Fruit fly (Drosophila melanogaster): ENCODE data around the gene eIF2beta.

The eIF2beta gene

dm6 chr3L:12507571-12507970, 19.0 kb downstream of the eIF2beta start, which contains the start of gene CG10654 (continued):
- TF ChIP-seq chif (GFP tag; optimal IDR thresholded peaks at IDR 0.05) = no peak
- no peak for TF ChIP-seq Poxn (GFP tag; IDR thresholded peaks at IDR 0.05)
- no peak for TF ChIP-seq CG2129 (GFP tag; IDR thresholded peaks at IDR 0.05; ENCODE audit: partially characterized antibody)
- no peak for TF ChIP-seq kni (GFP tag; optimal IDR thresholded peaks at IDR 0.05)
- no peak for TF ChIP-seq stc (GFP tag; IDR thresholded peaks at IDR 0.05)
- TF ChIP-seq CG15601 (tag; optimal IDR thresholded peaks at IDR 0.05) = no peak
- TF ChIP-seq CG34376 (GFP tag; optimal IDR thresholded peaks at IDR 0.05) = peak; percentile 45
- TF ChIP-seq CG3847 (GFP tag; IDR thresholded peaks at IDR 0.05) = no peak
- no peak for TF ChIP-seq E2f1 (GFP tag; IDR thresholded peaks at IDR 0.05)
- TF ChIP-seq oc (tag; optimal IDR thresholded peaks at IDR 0.05) = no peak
- TF ChIP-seq CG16815 (GFP tag; optimal IDR thresholded peaks at IDR 0.05) = no peak
- TF ChIP-seq Med (GFP tag) = peak; percentile 70
- no peak for TF ChIP-seq CG14860 (GFP tag; IDR thresholded peaks at IDR 0.05; ENCODE audit: partially characterized antibody)
- no peak for TF ChIP-seq dan (GFP tag; IDR thresholded peaks at IDR 0.05)
- TF ChIP-seq CG17186 (GFP tag; optimal IDR thresholded peaks at IDR 0.05) = no peak
- TF ChIP-seq CG10979 (tag; optimal IDR thresholded peaks at IDR 0.05) = no peak
- no peak for TF ChIP-seq CG3281 (GFP tag; optimal IDR thresholded peaks at IDR 0.05)
- TF ChIP-seq CG13296 (GFP tag; optimal IDR thresholded peaks at IDR 0.05) = peak; percentile 15
- TF ChIP-seq nau (GFP tag; optimal IDR thresholded peaks at IDR 0.05) = no peak
- TF ChIP-seq Dbx (GFP tag; IDR thresholded peaks at IDR 0.05) = no peak
- TF ChIP-seq Mrtf (GFP tag; IDR thresholded peaks at IDR 0.05) = no peak
- peak; percentile 38 for TF ChIP-seq Ets97D (GFP tag; optimal IDR thresholded peaks at IDR 0.05)
- no peak for TF ChIP-seq Fer2 (tag; optimal IDR thresholded peaks at IDR 0.05)
- TF ChIP-seq org-1 (GFP tag; optimal IDR thresholded peaks at IDR 0.05) = no peak
- TF ChIP-seq MESR4 (GFP tag; optimal IDR thresholded peaks at IDR 0.05) = peak; percentile 7
- TF ChIP-seq CG12942 (GFP tag; optimal IDR thresholded peaks at IDR 0.05) = no peak
- no peak for TF ChIP-seq CG8944 (GFP tag; optimal IDR thresholded peaks at IDR 0.05)
- no peak for TF ChIP-seq CG13894 (tag; optimal IDR thresholded peaks at IDR 0.05)
- no peak for TF ChIP-seq zfh1 (GFP tag; IDR thresholded peaks at IDR 0.05)
- TF ChIP-seq CG13287 (GFP tag; IDR thresholded peaks at IDR 0.05; ENCODE audit: partially characterized antibody) = no peak
- no peak for TF ChIP-seq sima (GFP tag; optimal IDR thresholded peaks at IDR 0.05)
- TF ChIP-seq vnd (GFP tag; IDR thresholded peaks at IDR 0.05; ENCODE audit: partially characterized antibody) = no peak
- 0 out of 2 replicates have a peak, but pooled peaks have one; percentile 11 for TF ChIP-seq Awh (GFP tag; IDR thresholded peaks at IDR 0.05)

dm6 chr3L:12506963-12507552, 19.5 kb downstream of the eIF2beta start:
- peak; percentile 30; the same call in 1 of the 3 replicates for TF ChIP-seq row (GFP tag; IDR thresholded peaks at IDR 0.05)
- peak; percentile 52 for TF ChIP-seq CG3995 (GFP tag; optimal IDR thresholded peaks at IDR 0.05)
- TF ChIP-seq CG1603 (tag; optimal IDR thresholded peaks at IDR 0.05) = no peak
- no peak for TF ChIP-seq hkb (optimal IDR thresholded peaks at IDR 0.05)
- 0 out of 2 replicates have a peak, but pooled peaks have one; percentile 23 for TF ChIP-seq hkb (GFP tag; IDR thresholded peaks at IDR 0.05)
- 0 out of 3 replicates have a peak, but pooled peaks have one; percentile 16 for TF ChIP-seq vnd (GFP tag; IDR thresholded peaks at IDR 0.05; ENCODE audit: partially characterized antibody)
- TF ChIP-seq NC2α (GFP tag; optimal IDR thresholded peaks at IDR 0.05) = no peak
- no peak for TF ChIP-seq fru (optimal IDR thresholded peaks at IDR 0.05)
- TF ChIP-seq dysf (GFP tag; IDR thresholded peaks at IDR 0.05) = no peak
- TF ChIP-seq sens (GFP tag) = peak; percentile 68
- TF ChIP-seq CG9876 (GFP tag; optimal IDR thresholded peaks at IDR 0.05) = no peak
- peak; percentile 95 for TF ChIP-seq grn (GFP tag; optimal IDR thresholded peaks at IDR 0.05)
- no peak for TF ChIP-seq pho (GFP tag; optimal IDR thresholded peaks at IDR 0.05)
- no peak for TF ChIP-seq tap (tag; optimal IDR thresholded peaks at IDR 0.05)
- TF ChIP-seq CG16779 (GFP tag; IDR thresholded peaks at IDR 0.05) = no peak
- no peak for TF ChIP-seq CG13775 (GFP tag; optimal IDR thresholded peaks at IDR 0.05)
- TF ChIP-seq CG1792 (GFP tag; optimal IDR thresholded peaks at IDR 0.05) = no peak
- no peak for TF ChIP-seq CG2712 (tag; optimal IDR thresholded peaks at IDR 0.05)
- TF ChIP-seq CG4328 (GFP tag; optimal IDR thresholded peaks at IDR 0.05) = no peak
- TF ChIP-seq lab (GFP tag; optimal IDR thresholded peaks at IDR 0.05) = no peak
- TF ChIP-seq Hmr (GFP tag; optimal IDR thresholded peaks at IDR 0.05) = no peak
